Worm (Caenorhabditis elegans) whole organism, mixed stage, embryonic: Measurements from ENCODE around the gene F46C8.8.

ENCODE experiments used
- M03D4.4 ChIP-seq: sonication (generic microtip); optimal IDR thresholded peaks from 2 replicates; lab custom pipeline; 2017; ENCODE audit warnings: mild to moderate bottlenecking, missing genetic modification characterization, missing compliant biosample characterization
- bed-3 ChIP-seq: fragments of 200-800 bp; sonication (Bioruptor generic); optimal IDR thresholded peaks from 3 replicates; lab custom pipeline; 2018; ENCODE audit warnings: mild to moderate bottlenecking, missing genetic modification characterization, moderate library complexity, missing compliant biosample characterization
- blmp-1 ChIP-seq: fragments of 150-350 bp; optimal IDR thresholded peaks from 2 replicates; lab custom pipeline; 2014; ENCODE audit warnings: missing biosample characterization, missing genetic modification characterization
- ceh-39 ChIP-seq: fragments of 150-350 bp; optimal IDR thresholded peaks from 2 replicates; lab custom pipeline; 2014; ENCODE audit warnings: missing biosample characterization, missing genetic modification characterization
- ceh-43 ChIP-seq: fragments of 200-800 bp; sonication (Bioruptor generic); optimal IDR thresholded peaks from 2 replicates; lab custom pipeline; 2018; ENCODE audit warnings: mild to moderate bottlenecking, missing genetic modification characterization, moderate library complexity, missing compliant biosample characterization
- ceh-83 ChIP-seq: fragments of 200-800 bp; sonication (Bioruptor generic); optimal IDR thresholded peaks from 2 replicates; lab custom pipeline; 2018; ENCODE audit warnings: mild to moderate bottlenecking, missing genetic modification characterization, missing compliant biosample characterization
- ces-1 ChIP-seq: fragments of 150-350 bp; optimal IDR thresholded peaks from 2 replicates; lab custom pipeline; 2014; ENCODE audit warnings: missing biosample characterization, missing genetic modification reagents, missing genetic modification characterization
- cnd-1 ChIP-seq: fragments of 200-800 bp; sonication (Bioruptor generic); optimal IDR thresholded peaks from 2 replicates; lab custom pipeline; 2018; ENCODE audit warnings: mild to moderate bottlenecking, missing genetic modification characterization, missing compliant biosample characterization
- drap-1 ChIP-seq: fragments of 200-800 bp; sonication (Bioruptor generic); optimal IDR thresholded peaks from 3 replicates; lab custom pipeline; 2018; ENCODE audit warnings: mild to moderate bottlenecking, missing genetic modification characterization, missing compliant biosample characterization
- elt-1 ChIP-seq: sonication (generic microtip); optimal IDR thresholded peaks from 2 replicates; lab custom pipeline; 2017; ENCODE audit warnings: missing genetic modification characterization, mild to moderate bottlenecking, missing compliant biosample characterization, antibody characterized with exemption, moderate library complexity, borderline replicate concordance; ENCODE audit not compliant: insufficient read depth
- elt-3 ChIP-seq: fragments of 150-350 bp; optimal IDR thresholded peaks from 2 replicates; lab custom pipeline; 2014; ENCODE audit warnings: missing biosample characterization, missing genetic modification characterization
- flh-1 ChIP-seq: fragments of 200-800 bp; sonication (Bioruptor generic); optimal IDR thresholded peaks from 2 replicates; lab custom pipeline; 2018; ENCODE audit warnings: mild to moderate bottlenecking, missing genetic modification characterization, moderate library complexity, missing compliant biosample characterization
- ham-2 ChIP-seq: fragments of 200-800 bp; sonication (Bioruptor generic); optimal IDR thresholded peaks from 2 replicates; lab custom pipeline; 2018; ENCODE audit warnings: mild to moderate bottlenecking, missing genetic modification characterization, missing compliant biosample characterization
- hlh-1 ChIP-seq: fragments of 150-350 bp; optimal IDR thresholded peaks from 2 replicates; lab custom pipeline; 2014; ENCODE audit warnings: missing biosample characterization, missing genetic modification reagents, missing genetic modification characterization
- lin-13 ChIP-seq: fragments of 150-350 bp; optimal IDR thresholded peaks from 2 replicates; lab custom pipeline; 2014; ENCODE audit warnings: missing biosample characterization, missing genetic modification characterization
- lin-32 ChIP-seq: fragments of 200-800 bp; sonication (Bioruptor generic); optimal IDR thresholded peaks from 2 replicates; lab custom pipeline; 2018; ENCODE audit warnings: mild to moderate bottlenecking, missing genetic modification characterization, missing compliant biosample characterization
- lsy-2 ChIP-seq: fragments of 150-350 bp; optimal IDR thresholded peaks from 2 replicates; lab custom pipeline; 2014; ENCODE audit warnings: missing biosample characterization, missing genetic modification characterization
- mab-5 ChIP-seq: fragments of 150-350 bp; optimal IDR thresholded peaks from 2 replicates; lab custom pipeline; 2014; ENCODE audit warnings: missing biosample characterization, missing genetic modification characterization
- mep-1 ChIP-seq: fragments of 150-350 bp; optimal IDR thresholded peaks from 2 replicates; lab custom pipeline; 2017; ENCODE audit warnings: missing biosample characterization, missing genetic modification reagents, missing genetic modification characterization, inconsistent platforms
- mls-2 ChIP-seq: sonication (generic microtip); optimal IDR thresholded peaks from 2 replicates; lab custom pipeline; 2016; ENCODE audit warnings: mild to moderate bottlenecking, missing genetic modification characterization, moderate library complexity, missing compliant biosample characterization
- nhr-12 ChIP-seq: fragments of 150-350 bp; optimal IDR thresholded peaks from 2 replicates; lab custom pipeline; 2014; ENCODE audit warnings: missing biosample characterization, missing genetic modification characterization
- nhr-2 ChIP-seq: fragments of 150-350 bp; optimal IDR thresholded peaks from 2 replicates; lab custom pipeline; 2014; ENCODE audit warnings: missing biosample characterization, missing genetic modification characterization
- nhr-237 ChIP-seq: fragments of 150-350 bp; optimal IDR thresholded peaks from 2 replicates; lab custom pipeline; 2014; ENCODE audit warnings: missing biosample characterization, missing genetic modification characterization
- nhr-28 ChIP-seq: fragments of 150-350 bp; optimal IDR thresholded peaks from 2 replicates; lab custom pipeline; 2014; ENCODE audit warnings: missing biosample characterization, missing genetic modification characterization
- nhr-76 ChIP-seq: sonication (generic microtip); optimal IDR thresholded peaks from 2 replicates; lab custom pipeline; 2017; ENCODE audit warnings: missing biosample characterization, missing genetic modification characterization
- pha-4 ChIP-seq: fragments of 150-350 bp; optimal IDR thresholded peaks from 2 replicates; lab custom pipeline; 2018; ENCODE audit warnings: missing biosample characterization, missing genetic modification reagents, missing genetic modification characterization
- sem-2 ChIP-seq: fragments of 200-800 bp; sonication (Bioruptor generic); optimal IDR thresholded peaks from 2 replicates; lab custom pipeline; 2018; ENCODE audit warnings: mild to moderate bottlenecking, missing genetic modification characterization, missing compliant biosample characterization
- snpc-4 ChIP-seq: fragments of 150-350 bp; optimal IDR thresholded peaks from 2 replicates; lab custom pipeline; 2014; ENCODE audit warnings: missing biosample characterization, missing genetic modification characterization
- sptf-1 ChIP-seq: sonication (generic microtip); optimal IDR thresholded peaks from 2 replicates; lab custom pipeline; 2017; ENCODE audit warnings: mild to moderate bottlenecking, missing genetic modification characterization, moderate library complexity, missing compliant biosample characterization
- tbx-8 ChIP-seq: fragments of 200-800 bp; sonication (Bioruptor generic); optimal IDR thresholded peaks from 2 replicates; lab custom pipeline; 2018; ENCODE audit warnings: mild to moderate bottlenecking, missing genetic modification characterization, moderate library complexity, missing compliant biosample characterization
- unc-120 ChIP-seq: sonication (generic microtip); optimal IDR thresholded peaks from 2 replicates; lab custom pipeline; 2017; ENCODE audit warnings: missing genetic modification characterization, missing compliant biosample characterization; ENCODE audit not compliant: poor library complexity, severe bottlenecking
- unc-62 ChIP-seq: fragments of 150-350 bp; optimal IDR thresholded peaks from 2 replicates; lab custom pipeline; 2014; ENCODE audit warnings: missing biosample characterization, missing genetic modification reagents, missing genetic modification characterization
- zip-8 ChIP-seq: fragments of 150-350 bp; optimal IDR thresholded peaks from 2 replicates; lab custom pipeline; 2014; ENCODE audit warnings: missing biosample characterization, missing genetic modification characterization

The F46C8.8 gene

DNA sequence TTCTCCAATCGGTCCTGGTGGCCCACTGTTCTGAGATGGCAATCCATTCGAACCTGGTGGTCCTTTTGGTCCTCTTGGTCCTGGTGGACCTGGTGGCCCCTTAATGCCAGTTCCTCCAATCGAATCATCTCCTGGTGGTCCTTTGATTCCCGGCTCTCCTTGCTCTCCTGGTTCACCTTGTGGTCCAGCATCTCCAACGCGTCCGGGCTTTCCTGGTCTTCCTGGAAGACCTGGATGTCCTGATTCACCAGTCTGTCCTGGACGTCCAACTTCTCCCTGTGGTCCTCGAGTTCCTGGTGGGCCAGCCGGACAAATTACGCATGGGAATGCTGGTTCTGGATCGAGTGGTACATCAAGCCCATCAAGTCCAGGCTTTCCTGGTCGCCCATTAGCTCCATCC, 17.4 kb downstream of the F46C8.8 start:
- no peak for TF ChIP-seq unc-120 (tag; lab: Kevin White, UChicago)
- no peak for TF ChIP-seq nhr-12 (tag; lab: Kevin White, UChicago)
- no peak for TF ChIP-seq lin-13 (tag; lab: Kevin White, UChicago)
- TF ChIP-seq blmp-1 (tag; lab: Kevin White, UChicago) = no peak
- TF ChIP-seq mls-2 = no peak
- TF ChIP-seq zip-8 (tag; lab: Kevin White, UChicago) = no peak
- no peak for TF ChIP-seq elt-3 (tag; lab: Kevin White, UChicago)

- TF ChIP-seq mls-2 = peak; percentile 26
- TF ChIP-seq nhr-2 (tag; lab: Kevin White, UChicago) = no peak
- peak; percentile 15 for TF ChIP-seq lin-32 (GFP tag; lab: Kevin White, UChicago)
- TF ChIP-seq zip-8 (tag; lab: Kevin White, UChicago) = no peak
- no peak for TF ChIP-seq drap-1 (GFP tag; lab: Kevin White, UChicago)
- TF ChIP-seq snpc-4 (tag; lab: Kevin White, UChicago) = no peak
- TF ChIP-seq M03D4.4 (tag; lab: Kevin White, UChicago) = no peak
- TF ChIP-seq unc-120 (tag; lab: Kevin White, UChicago) = no peak
Measured at ce11 chrX:7534454-7534853, 19.8 kb downstream of the F46C8.8 start.

ce11 chrX:7532632-7533031, 21.6 kb downstream of the F46C8.8 start, which contains the start of gene ceh-14:
ceh-14 (minus strand) TSS chrX:7532732.
- TF ChIP-seq unc-62 (GFP tag; lab: Kevin White, UChicago) = no peak
- TF ChIP-seq zip-8 (tag; lab: Kevin White, UChicago) = no peak
- no peak for TF ChIP-seq nhr-237

DNA sequence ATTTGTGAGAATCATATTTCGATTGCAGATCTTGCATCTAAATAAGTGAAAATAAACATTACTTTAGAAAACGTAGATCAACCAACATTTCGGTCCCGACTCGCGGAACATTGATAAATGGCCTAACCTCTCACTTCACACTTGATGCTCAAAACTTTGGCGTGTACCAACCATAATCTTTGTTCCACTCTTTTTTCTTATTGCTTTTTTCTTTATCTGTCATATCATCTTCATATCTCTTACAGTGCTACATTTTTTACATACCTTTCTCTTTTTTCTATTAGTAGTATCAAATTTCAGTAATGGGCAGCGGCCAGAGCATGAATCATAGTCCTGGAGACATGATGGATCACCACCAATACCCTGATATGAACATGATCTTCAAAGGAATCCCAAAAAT, 29.0 kb downstream of the F46C8.8 start, which contains the start of gene F46C8.3:
F46C8.3 (plus strand) TSS at position 301 of the 400 bp plus-strand sequence.
- TF ChIP-seq nhr-76 (tag; lab: Kevin White, UChicago) (no peak), snpc-4 (tag; lab: Kevin White, UChicago) (no peak), nhr-28 (no peak), elt-3 (tag; lab: Kevin White, UChicago) (no peak), M03D4.4 (tag; lab: Kevin White, UChicago) (no peak), ham-2 (GFP tag; lab: Kevin White, UChicago) (no peak), mab-5 (tag; lab: Kevin White, UChicago) (no peak), ceh-83 (GFP tag; lab: Kevin White, UChicago) (no peak), sem-2 (GFP tag; lab: Kevin White, UChicago) (no peak), cnd-1 (tag; lab: Kevin White, UChicago) (no peak), ces-1 (no peak), lin-13 (tag; lab: Kevin White, UChicago) (no peak), lsy-2 (no peak), nhr-2 (tag; lab: Kevin White, UChicago) (no peak), nhr-237 (no peak), blmp-1 (tag; lab: Kevin White, UChicago) (no peak), zip-8 (tag; lab: Kevin White, UChicago) (no peak)

- TF ChIP-seq ces-1 (peak; percentile 9), M03D4.4 (tag; lab: Kevin White, UChicago) (peak; percentile 34), unc-120 (tag; lab: Kevin White, UChicago) (peak; percentile 29), flh-1 (no peak), unc-62 (GFP tag; lab: Kevin White, UChicago) (peak; percentile 18), ceh-43 (GFP tag; lab: Kevin White, UChicago) (no peak), hlh-1 (tag; lab: Kevin White, UChicago) (peak; percentile 90)
Measured at ce11 chrX:7523799-7524198, 30.4 kb downstream of the F46C8.8 start.

DNA sequence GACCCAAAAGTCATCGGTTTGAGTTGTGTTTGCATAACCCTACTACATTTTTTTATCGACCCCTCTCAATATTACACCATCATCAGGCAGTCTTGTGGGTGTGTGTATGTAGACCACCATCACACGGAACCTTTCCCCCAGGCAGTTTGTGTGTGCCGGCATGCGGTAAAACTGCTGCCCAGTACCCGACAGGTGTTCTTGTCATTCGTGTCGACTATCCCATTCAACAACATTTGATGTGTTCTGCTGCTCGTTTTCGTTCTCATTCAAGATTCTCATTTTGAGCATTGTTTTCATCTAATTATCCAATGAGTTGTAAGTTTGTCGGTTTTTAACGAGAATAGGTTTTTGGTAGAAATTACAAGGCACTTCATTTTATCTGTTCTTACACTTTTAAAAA, 31.6 kb downstream of the F46C8.8 start:
- TF ChIP-seq hlh-1 (tag; lab: Kevin White, UChicago) (peak; percentile 88), cnd-1 (tag; lab: Kevin White, UChicago) (no peak)

DNA sequence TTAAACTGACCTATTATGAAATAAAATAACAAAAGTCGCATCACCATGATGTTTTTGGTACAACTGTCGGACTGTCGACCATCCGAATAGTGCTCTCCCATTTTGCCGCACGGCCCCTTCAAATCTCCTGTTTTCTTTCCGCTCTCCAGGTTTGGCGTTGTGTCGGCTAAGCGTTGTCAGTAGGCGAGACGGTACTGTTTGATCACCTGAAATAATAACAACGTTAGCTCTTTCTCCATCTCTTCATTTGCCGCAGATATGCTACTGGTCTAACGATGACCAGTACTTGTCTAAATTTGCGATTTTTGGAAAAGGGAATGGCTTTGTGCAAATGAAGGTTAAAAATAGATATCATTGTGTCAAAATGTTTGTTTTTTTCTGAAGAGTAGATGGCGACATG, 34.7 kb downstream of the F46C8.8 start, which contains the start of gene chts-1:
chts-1 (minus strand) TSS at position 101 of the 400 bp plus-strand sequence.
- no peak for TF ChIP-seq ceh-39 (tag; lab: Kevin White, UChicago)
- no peak for TF ChIP-seq mls-2
- TF ChIP-seq elt-1 (tag; lab: Kevin White, UChicago) = no peak
- TF ChIP-seq bed-3 (GFP tag; lab: Kevin White, UChicago) = no peak
- TF ChIP-seq drap-1 (GFP tag; lab: Kevin White, UChicago) = no peak
- no peak for TF ChIP-seq snpc-4 (tag; lab: Kevin White, UChicago)
- TF ChIP-seq tbx-8 (GFP tag; lab: Kevin White, UChicago) = no peak
- TF ChIP-seq pha-4 (tag; lab: Kevin White, UChicago) = no peak
- TF ChIP-seq lsy-2 = no peak
- TF ChIP-seq M03D4.4 (tag; lab: Kevin White, UChicago) = no peak
- TF ChIP-seq sptf-1 (tag; lab: Kevin White, UChicago) = no peak
- TF ChIP-seq mep-1 (tag; lab: Kevin White, UChicago) = no peak
- no peak for TF ChIP-seq lin-13 (tag; lab: Kevin White, UChicago)
- no peak for TF ChIP-seq unc-62 (GFP tag; lab: Kevin White, UChicago)
